Worm (Caenorhabditis elegans): ENCODE measurements around the gene abf-5.
A peak's percentile ranks its signal among the peaks of the same experiment; 100 is the strongest.

- peak; percentile 25 for TF ChIP-seq him-1 (tag; optimal IDR thresholded peaks at IDR 0.05)
- TF ChIP-seq W03F9.2 (tag; optimal IDR thresholded peaks at IDR 0.05) = no peak
Observed at ce11 chrX:12827741-12828408, 35.2 kb downstream of the abf-5 start.
